Fruit fly (Drosophila melanogaster) whole organism, wandering third instar larva: ENCODE data around the gene RfC38.

Experiments used
- Dfd ChIP-seq: fragments of >200 bp; optimal IDR thresholded peaks from 2 replicates; lab custom pipeline; 2017; ENCODE audit warnings: missing biosample characterization, missing genetic modification characterization
- fru ChIP-seq: fragments of 200-800 bp; sonication (Bioruptor generic); optimal IDR thresholded peaks from 3 replicates; lab custom pipeline; 2016; ENCODE audit warnings: missing biosample characterization, mild to moderate bottlenecking, missing genetic modification characterization
- pan ChIP-seq: fragments of >200 bp; optimal IDR thresholded peaks from 2 replicates; lab custom pipeline; 2017
- psq ChIP-seq: fragments of 200-800 bp; sonication (Bioruptor generic); optimal IDR thresholded peaks from 3 replicates; lab custom pipeline; 2017; ENCODE audit warnings: missing biosample characterization, mild to moderate bottlenecking, missing genetic modification characterization, moderate library complexity

- TF ChIP-seq pan (lab: Kevin White, UChicago), result no peak
- TF ChIP-seq fru (GFP tag; lab: Kevin White, UChicago), result peak; percentile 94
- peak; percentile 18 for TF ChIP-seq Dfd (GFP tag; lab: Kevin White, UChicago)
- TF ChIP-seq psq (GFP tag; lab: Kevin White, UChicago), result peak; percentile 90
Measured at dm6 chr2L:11155166-11155958, 24.9 kb upstream of the RfC38 start, which contains the start of gene CG6287.
